Worm (Caenorhabditis elegans) whole organism, L4/young adult: Measurements from ENCODE around the gene erd-2.2.

Experiments
- dao-5 ChIP-seq: sonication (generic microtip); optimal IDR thresholded peaks from 2 replicates; lab custom pipeline; 2016; ENCODE audit warnings: missing genotype, missing genetic modification characterization, moderate library complexity, missing compliant biosample characterization
- him-1 ChIP-seq: sonication (generic microtip); optimal IDR thresholded peaks from 2 replicates; lab custom pipeline; 2016; ENCODE audit warnings: missing genotype, missing genetic modification reagents, missing genetic modification characterization, missing compliant biosample characterization

DNA sequence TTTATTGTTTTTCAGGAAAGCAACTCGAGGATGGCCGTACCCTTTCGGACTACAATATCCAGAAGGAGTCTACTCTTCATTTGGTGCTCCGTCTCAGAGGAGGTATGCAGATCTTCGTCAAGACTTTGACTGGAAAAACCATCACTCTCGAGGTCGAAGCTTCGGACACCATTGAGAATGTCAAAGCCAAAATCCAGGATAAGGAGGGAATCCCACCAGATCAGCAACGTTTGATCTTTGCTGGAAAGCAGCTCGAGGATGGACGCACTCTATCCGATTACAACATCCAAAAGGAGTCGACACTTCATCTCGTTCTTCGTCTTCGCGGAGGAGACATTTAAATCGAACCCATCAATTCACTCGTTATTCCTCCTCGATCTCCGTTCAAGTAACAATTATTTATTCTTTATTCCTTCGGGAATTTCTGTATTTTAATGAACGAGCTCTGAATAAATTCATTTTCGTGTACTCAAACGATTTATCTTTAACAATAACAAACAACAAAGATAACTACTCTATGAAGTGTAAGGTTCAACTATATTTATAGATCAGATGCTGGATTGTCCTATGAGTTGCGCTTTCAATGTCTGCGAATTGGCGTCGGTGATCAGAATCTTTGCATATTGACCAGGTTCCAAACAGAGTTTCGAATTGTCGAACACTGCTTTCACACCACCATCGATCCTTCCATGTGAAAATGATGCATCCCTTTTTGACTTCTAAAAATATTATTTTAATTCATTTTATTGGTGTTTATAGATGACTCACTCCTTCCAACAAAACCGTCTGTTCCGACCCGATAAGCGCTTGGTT, 36.7 kb downstream of the erd-2.2 start:
- peak; percentile 45 for TF ChIP-seq him-1
- peak; percentile 15 for TF ChIP-seq dao-5
